Worm (Caenorhabditis elegans): ENCODE measurements around the gene nspg-12.

DNA sequence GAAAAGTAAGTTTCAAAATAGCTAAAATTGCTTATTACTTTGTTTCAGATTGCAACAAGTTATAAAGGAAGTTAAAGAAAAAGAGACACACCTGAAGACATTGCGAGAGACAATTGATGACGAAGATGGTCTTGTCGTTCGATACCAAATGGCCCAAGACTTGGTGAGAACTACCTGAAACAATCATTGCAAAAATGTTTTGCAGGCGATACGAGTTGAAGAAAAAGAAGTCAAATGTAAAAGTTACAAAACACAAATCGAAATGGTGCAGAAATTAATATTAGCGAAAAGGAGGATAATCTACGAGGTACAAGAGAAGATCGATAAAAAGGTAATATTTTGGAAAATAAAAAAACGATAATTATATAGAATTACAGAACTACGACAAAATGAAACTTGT lies 22.6 kb downstream of the nspg-12 start, which contains the start of gene rga-8:
- TF ChIP-seq lin-13 (GFP tag; optimal IDR thresholded peaks at IDR 0.05) = no peak
- no peak for TF ChIP-seq tra-1 (GFP tag; IDR thresholded peaks at IDR 0.05)
- TF ChIP-seq zag-1 (tag; optimal IDR thresholded peaks at IDR 0.05) = no peak
